Fruit fly (Drosophila melanogaster) whole organism, embryonic: ENCODE data around the gene fz.
A peak's percentile ranks its signal among the peaks of the same experiment; 100 is the strongest.

Experiments used
- Antp ChIP-seq: fragments of 200-800 bp; sonication (Bioruptor generic); optimal IDR thresholded peaks from 3 replicates; lab custom pipeline; 2016; ENCODE audit warnings: missing biosample characterization, missing genetic modification characterization
- CG10462 ChIP-seq: fragments of 200-800 bp; sonication (Bioruptor generic); optimal IDR thresholded peaks from 2 replicates; lab custom pipeline; 2016; ENCODE audit warnings: missing biosample characterization, missing genetic modification characterization
- CG11085 ChIP-seq: fragments of 200-800 bp; sonication (Bioruptor generic); IDR thresholded peaks from 2 replicates; pipeline ENCODE4 v1.3.6; 2022; ENCODE audit warnings: missing biosample characterization, missing genetic modification characterization
- CG11093 ChIP-seq: fragments of 200-800 bp; sonication (Bioruptor generic); IDR thresholded peaks from 3 replicates; pipeline ENCODE4 v1.3.6; 2022; ENCODE audit warnings: missing biosample characterization, missing genetic modification characterization
- CG11247 ChIP-seq: fragments of 200-800 bp; sonication (Bioruptor generic); IDR thresholded peaks from 2 replicates; pipeline ENCODE4 v1.3.6; 2022; ENCODE audit warnings: missing biosample characterization, missing genetic modification characterization
- CG12071 ChIP-seq: fragments of 200-800 bp; sonication (Bioruptor generic); optimal IDR thresholded peaks from 3 replicates; lab custom pipeline; 2018; ENCODE audit warnings: missing biosample characterization, mild to moderate bottlenecking, missing genetic modification characterization
- CG12104 ChIP-seq: fragments of 200-800 bp; sonication (Bioruptor generic); optimal IDR thresholded peaks from 3 replicates; lab custom pipeline; 2016; ENCODE audit warnings: missing biosample characterization, missing genetic modification characterization
- CG1602 ChIP-seq: fragments of 200-800 bp; sonication (Bioruptor generic); optimal IDR thresholded peaks from 3 replicates; lab custom pipeline; 2016; ENCODE audit warnings: missing biosample characterization, missing genetic modification characterization
- CG17328 ChIP-seq: fragments of 200-800 bp; sonication (Bioruptor generic); IDR thresholded peaks from 2 replicates; pipeline ENCODE4 v1.3.6; 2022; ENCODE audit warnings: missing biosample characterization, missing genetic modification characterization
- CG17912 ChIP-seq: fragments of 200-800 bp; sonication (Bioruptor generic); optimal IDR thresholded peaks from 2 replicates; lab custom pipeline; 2018; ENCODE audit warnings: missing biosample characterization, mild to moderate bottlenecking, missing genetic modification characterization
- CG18476 ChIP-seq: fragments of 200-800 bp; sonication (Bioruptor generic); optimal IDR thresholded peaks from 2 replicates; lab custom pipeline; 2016; ENCODE audit warnings: missing biosample characterization, mild to moderate bottlenecking, missing genetic modification characterization
- CG18619 ChIP-seq: fragments of 200-800 bp; sonication (Bioruptor generic); optimal IDR thresholded peaks from 3 replicates; lab custom pipeline; 2017; ENCODE audit warnings: missing biosample characterization, mild to moderate bottlenecking, missing genetic modification characterization
- CG2889 ChIP-seq: fragments of 200-800 bp; sonication (Bioruptor generic); IDR thresholded peaks from 3 replicates; pipeline ENCODE4 v1.3.6; 2022; ENCODE audit warnings: missing biosample characterization, missing genetic modification characterization
- CG30431 ChIP-seq: fragments of 200-800 bp; sonication (Bioruptor generic); optimal IDR thresholded peaks from 2 replicates; lab custom pipeline; 2017; ENCODE audit warnings: missing biosample characterization, missing genetic modification characterization
- CG3995 ChIP-seq: fragments of 200-800 bp; sonication (Bioruptor generic); optimal IDR thresholded peaks from 3 replicates; lab custom pipeline; 2016; ENCODE audit warnings: missing biosample characterization, missing genetic modification characterization
- CG5953 ChIP-seq: fragments of 200-800 bp; sonication (Bioruptor generic); IDR thresholded peaks from 2 replicates; pipeline ENCODE4 v1.3.6; 2022; ENCODE audit warnings: missing biosample characterization, missing genetic modification characterization
- CG7987 ChIP-seq: fragments of 200-800 bp; sonication (Bioruptor generic); optimal IDR thresholded peaks from 2 replicates; lab custom pipeline; 2018; ENCODE audit warnings: missing biosample characterization, mild to moderate bottlenecking, missing genetic modification characterization, moderate library complexity
- CHES-1-like ChIP-seq: fragments of 200-800 bp; sonication (Bioruptor generic); optimal IDR thresholded peaks from 2 replicates; lab custom pipeline; 2016; ENCODE audit warnings: missing biosample characterization, missing genetic modification characterization
- Chrac-16 ChIP-seq: fragments of 200-800 bp; sonication (Bioruptor generic); optimal IDR thresholded peaks from 3 replicates; lab custom pipeline; 2016; ENCODE audit warnings: missing biosample characterization, missing genetic modification characterization
- D19B ChIP-seq: fragments of 200-800 bp; sonication (Bioruptor generic); optimal IDR thresholded peaks from 2 replicates; lab custom pipeline; 2017; ENCODE audit warnings: missing biosample characterization, mild to moderate bottlenecking, missing genetic modification characterization
- Dad ChIP-seq: fragments of 200-800 bp; sonication (Bioruptor generic); optimal IDR thresholded peaks from 3 replicates; lab custom pipeline; 2016; ENCODE audit warnings: missing biosample characterization, missing genetic modification characterization
- Dbx ChIP-seq: fragments of 200-800 bp; sonication (Bioruptor generic); IDR thresholded peaks from 3 replicates; pipeline ENCODE4 v1.3.6; 2022; ENCODE audit warnings: missing biosample characterization, missing genetic modification characterization
- Dip3 ChIP-seq: fragments of 200-800 bp; sonication (Bioruptor generic); optimal IDR thresholded peaks from 3 replicates; lab custom pipeline; 2016; ENCODE audit warnings: missing biosample characterization, missing genetic modification characterization
- Fer1 ChIP-seq: fragments of 200-800 bp; sonication (Bioruptor generic); optimal IDR thresholded peaks from 2 replicates; lab custom pipeline; 2017; ENCODE audit warnings: missing biosample characterization, mild to moderate bottlenecking, missing genetic modification characterization
- HHEX ChIP-seq: fragments of 200-800 bp; sonication (Bioruptor generic); optimal IDR thresholded peaks from 3 replicates; lab custom pipeline; 2017; ENCODE audit warnings: missing biosample characterization, mild to moderate bottlenecking, missing genetic modification characterization, missing genetic modification reagents
- HLH54F ChIP-seq: fragments of 200-800 bp; sonication (Bioruptor generic); optimal IDR thresholded peaks from 3 replicates; lab custom pipeline; 2016; ENCODE audit warnings: missing biosample characterization, missing genetic modification characterization
- Hand ChIP-seq: fragments of 200-800 bp; sonication (Bioruptor generic); optimal IDR thresholded peaks from 2 replicates; lab custom pipeline; 2017; ENCODE audit warnings: mild to moderate bottlenecking, missing biosample characterization, missing genetic modification reagents, missing genetic modification characterization
- MESR4 ChIP-seq: fragments of 200-800 bp; sonication (Bioruptor generic); optimal IDR thresholded peaks from 2 replicates; lab custom pipeline; 2018; ENCODE audit warnings: missing biosample characterization, mild to moderate bottlenecking, missing genetic modification characterization, moderate library complexity
- MTF-1 ChIP-seq: fragments of 200-800 bp; sonication (Bioruptor generic); optimal IDR thresholded peaks from 2 replicates; lab custom pipeline; 2018; ENCODE audit warnings: missing biosample characterization, mild to moderate bottlenecking, missing genetic modification characterization, borderline replicate concordance
- Mrtf ChIP-seq: fragments of 200-800 bp; sonication (Bioruptor generic); IDR thresholded peaks from 3 replicates; pipeline ENCODE4 v1.3.6; 2022; ENCODE audit warnings: missing biosample characterization, missing genetic modification characterization
- Nf-YB ChIP-seq: fragments of 200-800 bp; sonication (Bioruptor generic); optimal IDR thresholded peaks from 3 replicates; lab custom pipeline; 2019; ENCODE audit warnings: missing biosample characterization, mild to moderate bottlenecking, missing genetic modification characterization, moderate library complexity
- Ptx1 ChIP-seq: fragments of 200-800 bp; sonication (Bioruptor generic); IDR thresholded peaks from 2 replicates; pipeline ENCODE4 v1.3.6; 2022; ENCODE audit warnings: missing biosample characterization, missing genetic modification characterization
- Rx ChIP-seq: fragments of 200-800 bp; sonication (Bioruptor generic); IDR thresholded peaks from 2 replicates; pipeline ENCODE4 v1.3.6; 2022; ENCODE audit warnings: missing biosample characterization, missing genetic modification characterization
- ash1 ChIP-seq: fragments of 200-800 bp; sonication (Bioruptor generic); optimal IDR thresholded peaks from 2 replicates; lab custom pipeline; 2018; ENCODE audit warnings: missing biosample characterization, mild to moderate bottlenecking, missing genetic modification characterization
- bab2 ChIP-seq: fragments of 200-800 bp; sonication (Bioruptor generic); optimal IDR thresholded peaks from 2 replicates; lab custom pipeline; 2016; ENCODE audit warnings: missing biosample characterization, missing genetic modification characterization
- bigmax ChIP-seq: fragments of 200-800 bp; sonication (Bioruptor generic); optimal IDR thresholded peaks from 2 replicates; lab custom pipeline; 2018; ENCODE audit warnings: missing biosample characterization, mild to moderate bottlenecking, missing genetic modification characterization
- btn ChIP-seq: fragments of 200-800 bp; sonication (Bioruptor generic); optimal IDR thresholded peaks from 2 replicates; lab custom pipeline; 2016; ENCODE audit warnings: missing biosample characterization, missing genetic modification characterization
- chm ChIP-seq: fragments of 200-800 bp; sonication (Bioruptor generic); IDR thresholded peaks from 2 replicates; pipeline ENCODE4 v1.3.6; 2022; ENCODE audit warnings: missing biosample characterization, missing genetic modification characterization
- dan ChIP-seq: fragments of 200-800 bp; sonication (Bioruptor generic); IDR thresholded peaks from 2 replicates; pipeline ENCODE4 v1.3.6; 2022; ENCODE audit warnings: missing biosample characterization, missing genetic modification characterization
- dati ChIP-seq: fragments of 200-800 bp; sonication (Bioruptor generic); IDR thresholded peaks from 2 replicates; pipeline ENCODE4 v1.3.6; 2022; ENCODE audit warnings: missing biosample characterization, missing genetic modification characterization
- dimm ChIP-seq: fragments of 200-800 bp; sonication (Bioruptor generic); IDR thresholded peaks from 2 replicates; pipeline ENCODE4 v1.3.6; 2022; ENCODE audit warnings: missing biosample characterization, missing genetic modification characterization
- lola ChIP-seq, 3 experiments: fragments of >200 bp in 2 of 3; fragments of 200-800 bp in 1 of 3; sonication (Bioruptor generic) in 1 of 3; optimal IDR thresholded peaks; 2 replicates each; lab custom pipeline; 2017 to 2019; ENCODE audit warnings: missing biosample characterization in 3 of 3, missing genetic modification characterization in 3 of 3, mild to moderate bottlenecking in 1 of 3, moderate library complexity in 1 of 3
- phol ChIP-seq: fragments of 200-800 bp; sonication (Bioruptor generic); optimal IDR thresholded peaks from 3 replicates; lab custom pipeline; 2018; ENCODE audit warnings: missing biosample characterization, mild to moderate bottlenecking, missing genetic modification characterization, moderate library complexity
- pzg ChIP-seq: fragments of 200-800 bp; sonication (Bioruptor generic); optimal IDR thresholded peaks from 3 replicates; lab custom pipeline; 2018; ENCODE audit warnings: missing biosample characterization, mild to moderate bottlenecking, missing genetic modification characterization, moderate library complexity
- ranshi ChIP-seq: fragments of 200-800 bp; sonication (Bioruptor generic); IDR thresholded peaks from 2 replicates; pipeline ENCODE4 v1.3.6; 2022; ENCODE audit warnings: missing biosample characterization, missing genetic modification characterization
- repo ChIP-seq: fragments of 200-800 bp; sonication (Bioruptor generic); optimal IDR thresholded peaks from 2 replicates; lab custom pipeline; 2016; ENCODE audit warnings: missing biosample characterization, missing genetic modification characterization
- row ChIP-seq: fragments of 200-800 bp; sonication (Bioruptor generic); IDR thresholded peaks from 3 replicates; pipeline ENCODE4 v1.3.6; 2022; ENCODE audit warnings: missing biosample characterization, missing genetic modification characterization
- sc ChIP-seq, 3 experiments: fragments of >200 bp in 2 of 3; fragments of 200-800 bp in 1 of 3; sonication (Bioruptor generic) in 1 of 3; optimal IDR thresholded peaks; 2 replicates in 2 of 3; 3 replicates in 1 of 3; lab custom pipeline; 2017; ENCODE audit warnings: mild to moderate bottlenecking in 1 of 3, missing biosample characterization in 1 of 3, missing genetic modification characterization in 1 of 3, missing genetic modification reagents in 1 of 3
- so ChIP-seq: fragments of 200-800 bp; sonication (Bioruptor generic); IDR thresholded peaks from 3 replicates; pipeline ENCODE4 v1.3.6; 2022; ENCODE audit warnings: missing biosample characterization, missing genetic modification characterization
- toy ChIP-seq: fragments of 200-800 bp; sonication (Bioruptor generic); IDR thresholded peaks from 2 replicates; pipeline ENCODE4 v1.3.6; 2022; ENCODE audit warnings: missing biosample characterization, missing genetic modification characterization
- zf30C ChIP-seq: fragments of 200-800 bp; sonication (Bioruptor generic); optimal IDR thresholded peaks from 3 replicates; lab custom pipeline; 2018; ENCODE audit warnings: missing biosample characterization, mild to moderate bottlenecking, missing genetic modification characterization

Gene fz

DNA sequence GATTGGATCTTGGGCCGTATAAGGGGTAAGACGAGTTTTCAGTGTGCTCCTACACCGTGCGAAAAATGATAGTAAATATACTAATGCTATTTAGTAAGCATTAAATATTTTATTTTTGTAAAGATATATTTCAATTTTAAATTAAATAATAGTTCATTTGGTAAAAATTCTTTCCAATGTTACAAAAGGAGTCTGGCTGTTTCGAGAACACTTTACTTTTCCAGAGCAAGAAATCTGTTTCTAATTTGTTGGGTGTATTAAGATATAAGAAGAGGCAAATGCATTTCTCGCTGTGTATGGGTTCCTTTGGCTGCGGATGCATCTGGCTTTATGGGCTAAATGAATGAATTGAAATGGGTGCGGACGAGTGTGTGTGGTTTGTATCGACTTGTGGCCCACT is 51.1 kb downstream of the fz start (continued):
- TF ChIP-seq ranshi (GFP tag; lab: Robert Waterston, UW), result peak; percentile 26; the same call in 1 of the 2 replicates
- peak; percentile 45; the same call in 1 of the 2 replicates for TF ChIP-seq CG17328 (GFP tag; lab: Robert Waterston, UW)
- peak; percentile 80 for TF ChIP-seq phol
- peak; percentile 30 for TF ChIP-seq CG30431 (GFP tag; lab: Kevin White, UChicago)
- no peak for TF ChIP-seq Mrtf (GFP tag; lab: Robert Waterston, UW)
- TF ChIP-seq HHEX, result peak; percentile 56
- TF ChIP-seq CG7987 (GFP tag; lab: Kevin White, UChicago), result no peak
- no peak for TF ChIP-seq MESR4
- TF ChIP-seq CG2889 (GFP tag; lab: Robert Waterston, UW), result no peak
- no peak for TF ChIP-seq dati (GFP tag; lab: Robert Waterston, UW)
- peak; percentile 64 for TF ChIP-seq row (GFP tag; lab: Robert Waterston, UW)
- no peak for TF ChIP-seq dan (GFP tag; lab: Robert Waterston, UW)
- no peak for TF ChIP-seq chm (GFP tag; lab: Robert Waterston, UW)
- no peak for TF ChIP-seq pzg (GFP tag; lab: Kevin White, UChicago)
- no peak for TF ChIP-seq CG11247 (GFP tag; lab: Robert Waterston, UW)
- TF ChIP-seq CG18619 (GFP tag; lab: Kevin White, UChicago), result peak; percentile 47
- no peak for TF ChIP-seq CG17912
- 0 out of 3 replicates have a peak, but pooled peaks have one; percentile 37 for TF ChIP-seq CG11093 (GFP tag; lab: Robert Waterston, UW)
- TF ChIP-seq CG12071, result no peak
- TF ChIP-seq CG5953, result no peak
- TF ChIP-seq CG11085 (GFP tag; lab: Robert Waterston, UW), result no peak
- TF ChIP-seq so, result 0 out of 3 replicates have a peak, but pooled peaks have one; percentile 17
- TF ChIP-seq bigmax, result no peak
- TF ChIP-seq dimm (GFP tag; lab: Robert Waterston, UW), result no peak
- peak; percentile 41 for TF ChIP-seq Fer1 (GFP tag; lab: Kevin White, UChicago)
- no peak for TF ChIP-seq CG18476 (GFP tag; lab: Kevin White, UChicago)
- TF ChIP-seq CG12104 (GFP tag; lab: Kevin White, UChicago), result peak; percentile 29
- no peak for TF ChIP-seq toy (GFP tag; lab: Robert Waterston, UW)
- no peak for TF ChIP-seq repo
- no peak for TF ChIP-seq Antp (GFP tag; lab: Kevin White, UChicago)
- TF ChIP-seq HLH54F (GFP tag; lab: Kevin White, UChicago), result no peak
- peak; percentile 59 for TF ChIP-seq zf30C (GFP tag; lab: Kevin White, UChicago)
- no peak for TF ChIP-seq Dip3 (GFP tag; lab: Kevin White, UChicago)
- no peak for TF ChIP-seq Dad (GFP tag; lab: Kevin White, UChicago)
- TF ChIP-seq CG3995, result no peak
- TF ChIP-seq CG1602 (GFP tag; lab: Kevin White, UChicago), result peak; percentile 47
- peak; percentile 29 for TF ChIP-seq Chrac-16
- TF ChIP-seq ash1 (GFP tag; lab: Kevin White, UChicago), result no peak
- TF ChIP-seq MTF-1, result no peak
- TF ChIP-seq D19B (GFP tag; lab: Kevin White, UChicago), result peak; percentile 19
- TF ChIP-seq Dbx (GFP tag; lab: Robert Waterston, UW), result no peak
- no peak for TF ChIP-seq CHES-1-like (GFP tag; lab: Kevin White, UChicago)
- no peak for TF ChIP-seq bab2 (GFP tag; lab: Kevin White, UChicago)
- TF ChIP-seq Hand (GFP tag; lab: Kevin White, UChicago), result no peak
- no peak for TF ChIP-seq CG10462 (GFP tag; lab: Kevin White, UChicago)
- TF ChIP-seq sc (optimal IDR thresholded peaks at IDR 0.05; lab: Kevin White, UChicago), result no peak
- peak; percentile 56 for TF ChIP-seq sc (GFP tag; optimal IDR thresholded peaks at IDR 0.05; lab: Kevin White, UChicago)
- TF ChIP-seq Rx (GFP tag; lab: Robert Waterston, UW), result no peak
- peak; percentile 28 for TF ChIP-seq Nf-YB (GFP tag; lab: Kevin White, UChicago)
- TF ChIP-seq lola (GFP tag; optimal IDR thresholded peaks at IDR 0.05; lab: Kevin White, UChicago), result peak in 1 of 3 experiments; percentile 72
- TF ChIP-seq btn (GFP tag; lab: Kevin White, UChicago), result no peak
- peak; percentile 34; the same call in 1 of the 2 replicates for TF ChIP-seq Ptx1 (GFP tag; lab: Robert Waterston, UW)
